Fruit fly (Drosophila melanogaster) whole organism, embryonic: Measurements from ENCODE around the gene Gas8.

Experiments
- ATbp ChIP-seq: fragments of 200-800 bp; sonication (Bioruptor generic); optimal IDR thresholded peaks from 2 replicates; lab custom pipeline; 2017; ENCODE audit warnings: missing biosample characterization, mild to moderate bottlenecking, missing genetic modification characterization, missing genetic modification reagents
- Abd-B ChIP-seq: fragments of 200-800 bp; sonication (Bioruptor generic); optimal IDR thresholded peaks from 2 replicates; lab custom pipeline; 2018; ENCODE audit warnings: missing biosample characterization, mild to moderate bottlenecking, missing genetic modification characterization, moderate library complexity
- Aef1 ChIP-seq: fragments of 200-800 bp; sonication (Bioruptor generic); IDR thresholded peaks from 3 replicates; pipeline ENCODE4 v1.3.6; 2022; ENCODE audit warnings: missing biosample characterization, missing genetic modification characterization
- Atf6 ChIP-seq: fragments of 200-800 bp; sonication (Bioruptor generic); IDR thresholded peaks from 2 replicates; pipeline ENCODE4 v1.3.6; 2022; ENCODE audit warnings: missing biosample characterization, missing genetic modification characterization
- CG10274 ChIP-seq: fragments of 200-800 bp; sonication (Bioruptor generic); optimal IDR thresholded peaks from 3 replicates; lab custom pipeline; 2017; ENCODE audit warnings: missing biosample characterization, mild to moderate bottlenecking, missing genetic modification characterization
- CG11247 ChIP-seq: fragments of 200-800 bp; sonication (Bioruptor generic); IDR thresholded peaks from 2 replicates; pipeline ENCODE4 v1.3.6; 2022; ENCODE audit warnings: missing biosample characterization, missing genetic modification characterization
- CG11723 ChIP-seq: fragments of 200-800 bp; sonication (Bioruptor generic); optimal IDR thresholded peaks from 2 replicates; lab custom pipeline; 2017; ENCODE audit warnings: missing biosample characterization, mild to moderate bottlenecking, missing genetic modification characterization
- CG13624 ChIP-seq: fragments of 200-800 bp; sonication (Bioruptor generic); optimal IDR thresholded peaks from 2 replicates; lab custom pipeline; 2016; ENCODE audit warnings: missing biosample characterization, missing genetic modification characterization
- CG14667 ChIP-seq: fragments of 200-800 bp; sonication (Bioruptor generic); IDR thresholded peaks from 2 replicates; pipeline ENCODE4 v1.3.6; 2022; ENCODE audit warnings: missing biosample characterization, missing genetic modification characterization
- CG14710 ChIP-seq: fragments of 200-800 bp; sonication (Bioruptor generic); optimal IDR thresholded peaks from 3 replicates; lab custom pipeline; 2019; ENCODE audit warnings: missing biosample characterization, mild to moderate bottlenecking, missing genetic modification characterization, moderate library complexity
- CG15269 ChIP-seq: fragments of 200-800 bp; sonication (Bioruptor generic); optimal IDR thresholded peaks from 2 replicates; lab custom pipeline; 2018; ENCODE audit warnings: missing biosample characterization, mild to moderate bottlenecking, missing genetic modification characterization, moderate library complexity
- CG15479 ChIP-seq: fragments of 200-800 bp; sonication (Bioruptor generic); optimal IDR thresholded peaks from 3 replicates; lab custom pipeline; 2019; ENCODE audit warnings: missing biosample characterization, mild to moderate bottlenecking, missing genetic modification characterization, moderate library complexity
- CG15696 ChIP-seq: fragments of 200-800 bp; sonication (Bioruptor generic); optimal IDR thresholded peaks from 2 replicates; lab custom pipeline; 2019; ENCODE audit warnings: missing biosample characterization, mild to moderate bottlenecking, missing genetic modification characterization, moderate library complexity
- CG17568 ChIP-seq: fragments of 200-800 bp; sonication (Bioruptor generic); optimal IDR thresholded peaks from 2 replicates; lab custom pipeline; 2018; ENCODE audit warnings: missing biosample characterization, mild to moderate bottlenecking, missing genetic modification characterization, moderate library complexity
- CG1792 ChIP-seq: fragments of 200-800 bp; sonication (Bioruptor generic); optimal IDR thresholded peaks from 2 replicates; lab custom pipeline; 2016; ENCODE audit warnings: missing biosample characterization, missing genetic modification characterization
- CG18619 ChIP-seq: fragments of 200-800 bp; sonication (Bioruptor generic); optimal IDR thresholded peaks from 3 replicates; lab custom pipeline; 2017; ENCODE audit warnings: missing biosample characterization, mild to moderate bottlenecking, missing genetic modification characterization
- CG2202 ChIP-seq: fragments of 200-800 bp; sonication (Bioruptor generic); optimal IDR thresholded peaks from 2 replicates; lab custom pipeline; 2018; ENCODE audit warnings: missing biosample characterization, mild to moderate bottlenecking, missing genetic modification characterization
- CG30020 ChIP-seq: fragments of 200-800 bp; optimal IDR thresholded peaks from 2 replicates; lab custom pipeline; 2019; ENCODE audit warnings: missing biosample characterization, mild to moderate bottlenecking, missing genetic modification characterization, moderate library complexity
- CG31365 ChIP-seq: fragments of 200-800 bp; sonication (Bioruptor generic); optimal IDR thresholded peaks from 2 replicates; lab custom pipeline; 2018; ENCODE audit warnings: missing biosample characterization, mild to moderate bottlenecking, missing genetic modification characterization
- CG3726 ChIP-seq: fragments of 200-800 bp; sonication (Bioruptor generic); IDR thresholded peaks from 3 replicates; pipeline ENCODE4, ENCODE4 v1.3.6; 2022; ENCODE audit warnings: missing biosample characterization, missing genetic modification characterization
- CG3995 ChIP-seq: fragments of 200-800 bp; sonication (Bioruptor generic); optimal IDR thresholded peaks from 3 replicates; lab custom pipeline; 2016; ENCODE audit warnings: missing biosample characterization, missing genetic modification characterization
- CG6272 ChIP-seq: fragments of 200-800 bp; sonication (Bioruptor generic); IDR thresholded peaks from 2 replicates; pipeline ENCODE4 v1.3.6; 2022; ENCODE audit warnings: missing biosample characterization, missing genetic modification characterization
- CG9797 ChIP-seq: fragments of 200-800 bp; sonication (Bioruptor generic); optimal IDR thresholded peaks from 3 replicates; lab custom pipeline; 2018; ENCODE audit warnings: missing biosample characterization, mild to moderate bottlenecking, missing genetic modification characterization
- CkIIα-i1 ChIP-seq: fragments of 200-800 bp; sonication (Bioruptor generic); IDR thresholded peaks from 2 replicates; pipeline ENCODE4 v1.3.6; 2022; ENCODE audit warnings: missing biosample characterization, missing genetic modification characterization
- Dll ChIP-seq: fragments of 200-800 bp; sonication (Bioruptor generic); IDR thresholded peaks from 4 replicates; pipeline ENCODE4 v1.3.6; 2022; ENCODE audit warnings: missing biosample characterization, missing genetic modification characterization; ENCODE audit not compliant: partially characterized antibody
- E2f2 ChIP-seq: fragments of 200-800 bp; sonication (Bioruptor generic); IDR thresholded peaks from 2 replicates; pipeline ENCODE4 v1.3.6; 2022; ENCODE audit warnings: missing biosample characterization, missing genetic modification characterization
- Fer2 ChIP-seq: fragments of 200-800 bp; sonication (Bioruptor generic); optimal IDR thresholded peaks from 2 replicates; lab custom pipeline; 2018; ENCODE audit warnings: missing biosample characterization, mild to moderate bottlenecking, missing genetic modification characterization, moderate library complexity
- HLHmδ ChIP-seq: fragments of 200-800 bp; sonication (Bioruptor generic); optimal IDR thresholded peaks from 2 replicates; lab custom pipeline; 2018; ENCODE audit warnings: missing biosample characterization, mild to moderate bottlenecking, missing genetic modification characterization, moderate library complexity
- Hr51 ChIP-seq, 2 experiments: fragments of 200-800 bp; sonication (Bioruptor generic); optimal IDR thresholded peaks; 2 replicates in 1 of 2; 3 replicates in 1 of 2; lab custom pipeline; 2016 to 2018; ENCODE audit warnings: missing biosample characterization in 2 of 2, missing genetic modification characterization in 2 of 2, mild to moderate bottlenecking in 1 of 2, moderate library complexity in 1 of 2
- Lpt ChIP-seq: fragments of >200 bp; optimal IDR thresholded peaks from 2 replicates; lab custom pipeline; 2018; ENCODE audit warnings: missing biosample characterization, missing genetic modification characterization
- NC2β ChIP-seq: fragments of 200-800 bp; sonication (Bioruptor generic); optimal IDR thresholded peaks from 2 replicates; lab custom pipeline; 2016; ENCODE audit warnings: missing biosample characterization, missing genetic modification characterization
- NK7.1 ChIP-seq: fragments of 200-800 bp; sonication (Bioruptor generic); optimal IDR thresholded peaks from 3 replicates; lab custom pipeline; 2016; ENCODE audit warnings: missing biosample characterization, missing genetic modification characterization
- Oli ChIP-seq: fragments of 200-800 bp; sonication (Bioruptor generic); optimal IDR thresholded peaks from 2 replicates; lab custom pipeline; 2018; ENCODE audit warnings: missing biosample characterization, mild to moderate bottlenecking, missing genetic modification characterization, moderate library complexity
- Ptx1 ChIP-seq: fragments of 200-800 bp; sonication (Bioruptor generic); IDR thresholded peaks from 2 replicates; pipeline ENCODE4 v1.3.6; 2022; ENCODE audit warnings: missing biosample characterization, missing genetic modification characterization
- Side ChIP-seq: fragments of 200-800 bp; sonication (Bioruptor generic); optimal IDR thresholded peaks from 2 replicates; lab custom pipeline; 2016; ENCODE audit warnings: missing biosample characterization, missing genetic modification characterization
- Sin3A ChIP-seq: fragments of >200 bp; optimal IDR thresholded peaks from 2 replicates; lab custom pipeline; 2018
- Sry-δ ChIP-seq: fragments of 200-800 bp; sonication (Bioruptor generic); optimal IDR thresholded peaks from 2 replicates; lab custom pipeline; 2016; ENCODE audit warnings: missing biosample characterization, missing genetic modification characterization
- abd-A ChIP-seq: fragments of 200-800 bp; sonication (Bioruptor generic); optimal IDR thresholded peaks from 3 replicates; lab custom pipeline; 2019; ENCODE audit warnings: missing biosample characterization, mild to moderate bottlenecking, missing genetic modification characterization, moderate library complexity
- cg ChIP-seq: fragments of 200-800 bp; sonication (Bioruptor generic); optimal IDR thresholded peaks from 3 replicates; lab custom pipeline; 2019; ENCODE audit warnings: missing biosample characterization, mild to moderate bottlenecking, missing genetic modification characterization, moderate library complexity
- corto ChIP-seq: fragments of 200-800 bp; sonication (Bioruptor generic); optimal IDR thresholded peaks from 2 replicates; lab custom pipeline; 2016; ENCODE audit warnings: missing biosample characterization, mild to moderate bottlenecking, missing genetic modification characterization, moderate library complexity
- disco-r ChIP-seq: fragments of 200-800 bp; sonication (Bioruptor generic); optimal IDR thresholded peaks from 2 replicates; lab custom pipeline; 2016; ENCODE audit warnings: missing biosample characterization, missing genetic modification characterization
- en ChIP-seq: fragments of 200-800 bp; sonication (Bioruptor generic); optimal IDR thresholded peaks from 2 replicates; lab custom pipeline; 2016; ENCODE audit warnings: missing biosample characterization, missing genetic modification characterization
- fd64A ChIP-seq: fragments of 200-800 bp; sonication (Bioruptor generic); optimal IDR thresholded peaks from 3 replicates; lab custom pipeline; 2018; ENCODE audit warnings: missing biosample characterization, mild to moderate bottlenecking, missing genetic modification characterization
- ftz-f1 ChIP-seq: fragments of 200-800 bp; sonication (Bioruptor generic); optimal IDR thresholded peaks from 2 replicates; lab custom pipeline; 2016; ENCODE audit warnings: missing biosample characterization, missing genetic modification characterization
- h ChIP-seq: fragments of >200 bp; optimal IDR thresholded peaks from 2 replicates; lab custom pipeline; 2017
- lilli ChIP-seq: fragments of 200-800 bp; sonication (Bioruptor generic); optimal IDR thresholded peaks from 3 replicates; lab custom pipeline; 2016; ENCODE audit warnings: missing biosample characterization, missing genetic modification characterization
- nom ChIP-seq: fragments of 200-800 bp; sonication (Bioruptor generic); optimal IDR thresholded peaks from 2 replicates; lab custom pipeline; 2017; ENCODE audit warnings: missing biosample characterization, missing genetic modification characterization, mild to moderate bottlenecking, moderate library complexity, missing genetic modification reagents
- phol ChIP-seq: fragments of 200-800 bp; sonication (Bioruptor generic); optimal IDR thresholded peaks from 3 replicates; lab custom pipeline; 2018; ENCODE audit warnings: missing biosample characterization, mild to moderate bottlenecking, missing genetic modification characterization, moderate library complexity
- pnt ChIP-seq: fragments of 200-800 bp; sonication (Bioruptor generic); optimal IDR thresholded peaks from 3 replicates; lab custom pipeline; 2016; ENCODE audit warnings: missing biosample characterization, missing genetic modification characterization
- run ChIP-seq: fragments of 200-800 bp; sonication (Bioruptor generic); optimal IDR thresholded peaks from 3 replicates; lab custom pipeline; 2018; ENCODE audit warnings: missing biosample characterization, mild to moderate bottlenecking, missing genetic modification characterization
- schlank ChIP-seq: fragments of 200-800 bp; sonication (Bioruptor generic); optimal IDR thresholded peaks from 2 replicates; lab custom pipeline; 2018; ENCODE audit warnings: missing biosample characterization, mild to moderate bottlenecking, missing genetic modification characterization

Gene Gas8

DNA sequence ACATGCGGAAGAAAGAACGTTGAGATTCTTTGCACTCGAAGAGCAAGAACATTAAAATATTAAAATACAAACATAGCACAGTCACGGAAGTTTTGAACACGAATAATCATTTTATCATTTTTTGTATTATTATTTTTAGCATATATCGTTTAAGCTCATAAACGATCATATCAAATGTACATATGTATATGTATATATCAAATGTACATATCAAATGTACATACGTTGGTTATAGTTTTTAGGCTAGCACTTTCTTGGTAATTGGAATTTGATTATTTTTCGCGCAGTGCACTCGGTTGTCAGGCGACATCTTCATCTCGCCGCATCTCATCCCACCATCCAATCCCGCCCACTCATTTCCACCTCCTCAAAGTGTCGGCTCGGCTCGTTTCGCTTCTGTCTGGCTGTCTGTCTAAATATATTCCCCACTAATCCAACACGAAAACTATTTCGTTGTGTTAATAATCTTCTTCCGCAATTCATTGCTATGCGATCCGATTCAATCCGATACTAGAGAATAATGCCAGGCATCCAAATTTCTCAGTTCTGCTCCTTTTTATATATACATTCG lies 49.1 kb downstream of the Gas8 start:
- TF ChIP-seq Side (GFP tag; lab: Kevin White, UChicago) (no peak), HLHmδ (GFP tag; lab: Kevin White, UChicago) (no peak), CG15696 (no peak), CG3726 (GFP tag; lab: Robert Waterston, UW) (no peak), CG1792 (GFP tag; lab: Kevin White, UChicago) (no peak), CG10274 (no peak), en (GFP tag; lab: Kevin White, UChicago) (no peak), nom (no peak), Aef1 (GFP tag; lab: Robert Waterston, UW) (no peak), h (lab: Kevin White, UChicago) (no peak), Dll (GFP tag; lab: Robert Waterston, UW) (no peak), ATbp (GFP tag; lab: Kevin White, UChicago) (peak; percentile 48), CG17568 (no peak), disco-r (no peak), CG18619 (peak; percentile 10), CG11723 (GFP tag; lab: Kevin White, UChicago) (peak; percentile 3), CG15269 (tag; lab: Kevin White, UChicago) (peak; percentile 61), Fer2 (tag; lab: Kevin White, UChicago) (no peak), CG14667 (GFP tag; lab: Robert Waterston, UW) (0 out of 2 replicates have a peak, but pooled peaks have one; percentile 11), CG14710 (tag; lab: Kevin White, UChicago) (peak; percentile 37), corto (no peak), CG31365 (no peak), CG11247 (GFP tag; lab: Robert Waterston, UW) (no peak), CG6272 (GFP tag; lab: Robert Waterston, UW) (no peak), CG9797 (GFP tag; lab: Kevin White, UChicago) (no peak), pnt (GFP tag; lab: Kevin White, UChicago) (peak; percentile 4), Sry-δ (GFP tag; lab: Kevin White, UChicago) (no peak), fd64A (GFP tag; lab: Kevin White, UChicago) (no peak), Abd-B (no peak), NC2β (GFP tag; lab: Kevin White, UChicago) (no peak), CG13624 (no peak), Atf6 (GFP tag; lab: Robert Waterston, UW) (peak; percentile 44; the same call in 1 of the 2 replicates), schlank (tag; lab: Kevin White, UChicago) (no peak), Hr51 (GFP tag; optimal IDR thresholded peaks at IDR 0.05; lab: Kevin White, UChicago) (peak in 1 of 2 experiments; percentile 68), abd-A (tag; lab: Kevin White, UChicago) (no peak), CG2202 (no peak), phol (tag; lab: Kevin White, UChicago) (peak; percentile 76), ftz-f1 (GFP tag; lab: Kevin White, UChicago) (no peak), lilli (peak; percentile 6), CkIIα-i1 (GFP tag; lab: Robert Waterston, UW) (no peak), CG30020 (tag; lab: Kevin White, UChicago) (no peak), CG3995 (GFP tag; lab: Kevin White, UChicago) (no peak), CG15479 (GFP tag; lab: Kevin White, UChicago) (no peak), Lpt (no peak), Oli (tag; lab: Kevin White, UChicago) (peak; percentile 64), run (no peak), cg (no peak), E2f2 (GFP tag; lab: Robert Waterston, UW) (no peak), NK7.1 (GFP tag; lab: Kevin White, UChicago) (no peak), Ptx1 (GFP tag; lab: Robert Waterston, UW) (peak; percentile 56), Sin3A (lab: Kevin White, UChicago) (no peak)
